Worm (Caenorhabditis elegans) whole organism, mixed stage, embryonic: ENCODE data around the gene T01G6.1.

Experiments used
- M03D4.4 ChIP-seq: sonication (generic microtip); optimal IDR thresholded peaks from 2 replicates; lab custom pipeline; 2017; ENCODE audit warnings: mild to moderate bottlenecking, missing genetic modification characterization, missing compliant biosample characterization
- bed-3 ChIP-seq: fragments of 200-800 bp; sonication (Bioruptor generic); optimal IDR thresholded peaks from 3 replicates; lab custom pipeline; 2018; ENCODE audit warnings: mild to moderate bottlenecking, missing genetic modification characterization, moderate library complexity, missing compliant biosample characterization
- blmp-1 ChIP-seq: fragments of 150-350 bp; optimal IDR thresholded peaks from 2 replicates; lab custom pipeline; 2014; ENCODE audit warnings: missing biosample characterization, missing genetic modification characterization
- ceh-43 ChIP-seq: fragments of 200-800 bp; sonication (Bioruptor generic); optimal IDR thresholded peaks from 2 replicates; lab custom pipeline; 2018; ENCODE audit warnings: mild to moderate bottlenecking, missing genetic modification characterization, moderate library complexity, missing compliant biosample characterization
- ceh-83 ChIP-seq: fragments of 200-800 bp; sonication (Bioruptor generic); optimal IDR thresholded peaks from 2 replicates; lab custom pipeline; 2018; ENCODE audit warnings: mild to moderate bottlenecking, missing genetic modification characterization, missing compliant biosample characterization
- ces-1 ChIP-seq: fragments of 150-350 bp; optimal IDR thresholded peaks from 2 replicates; lab custom pipeline; 2014; ENCODE audit warnings: missing biosample characterization, missing genetic modification reagents, missing genetic modification characterization
- cnd-1 ChIP-seq: fragments of 200-800 bp; sonication (Bioruptor generic); optimal IDR thresholded peaks from 2 replicates; lab custom pipeline; 2018; ENCODE audit warnings: mild to moderate bottlenecking, missing genetic modification characterization, missing compliant biosample characterization
- drap-1 ChIP-seq: fragments of 200-800 bp; sonication (Bioruptor generic); optimal IDR thresholded peaks from 3 replicates; lab custom pipeline; 2018; ENCODE audit warnings: mild to moderate bottlenecking, missing genetic modification characterization, missing compliant biosample characterization
- elt-1 ChIP-seq: sonication (generic microtip); optimal IDR thresholded peaks from 2 replicates; lab custom pipeline; 2017; ENCODE audit warnings: missing genetic modification characterization, mild to moderate bottlenecking, missing compliant biosample characterization, antibody characterized with exemption, moderate library complexity, borderline replicate concordance; ENCODE audit not compliant: insufficient read depth
- flh-1 ChIP-seq: fragments of 200-800 bp; sonication (Bioruptor generic); optimal IDR thresholded peaks from 2 replicates; lab custom pipeline; 2018; ENCODE audit warnings: mild to moderate bottlenecking, missing genetic modification characterization, moderate library complexity, missing compliant biosample characterization
- ham-2 ChIP-seq: fragments of 200-800 bp; sonication (Bioruptor generic); optimal IDR thresholded peaks from 2 replicates; lab custom pipeline; 2018; ENCODE audit warnings: mild to moderate bottlenecking, missing genetic modification characterization, missing compliant biosample characterization
- hlh-1 ChIP-seq: fragments of 150-350 bp; optimal IDR thresholded peaks from 2 replicates; lab custom pipeline; 2014; ENCODE audit warnings: missing biosample characterization, missing genetic modification reagents, missing genetic modification characterization
- lin-13 ChIP-seq: fragments of 150-350 bp; optimal IDR thresholded peaks from 2 replicates; lab custom pipeline; 2014; ENCODE audit warnings: missing biosample characterization, missing genetic modification characterization
- lin-32 ChIP-seq: fragments of 200-800 bp; sonication (Bioruptor generic); optimal IDR thresholded peaks from 2 replicates; lab custom pipeline; 2018; ENCODE audit warnings: mild to moderate bottlenecking, missing genetic modification characterization, missing compliant biosample characterization
- lsy-2 ChIP-seq: fragments of 150-350 bp; optimal IDR thresholded peaks from 2 replicates; lab custom pipeline; 2014; ENCODE audit warnings: missing biosample characterization, missing genetic modification characterization
- mab-5 ChIP-seq: fragments of 150-350 bp; optimal IDR thresholded peaks from 2 replicates; lab custom pipeline; 2014; ENCODE audit warnings: missing biosample characterization, missing genetic modification characterization
- mep-1 ChIP-seq: fragments of 150-350 bp; optimal IDR thresholded peaks from 2 replicates; lab custom pipeline; 2017; ENCODE audit warnings: missing biosample characterization, missing genetic modification reagents, missing genetic modification characterization, inconsistent platforms
- nhr-12 ChIP-seq: fragments of 150-350 bp; optimal IDR thresholded peaks from 2 replicates; lab custom pipeline; 2014; ENCODE audit warnings: missing biosample characterization, missing genetic modification characterization
- nhr-2 ChIP-seq: fragments of 150-350 bp; optimal IDR thresholded peaks from 2 replicates; lab custom pipeline; 2014; ENCODE audit warnings: missing biosample characterization, missing genetic modification characterization
- nhr-237 ChIP-seq: fragments of 150-350 bp; optimal IDR thresholded peaks from 2 replicates; lab custom pipeline; 2014; ENCODE audit warnings: missing biosample characterization, missing genetic modification characterization
- pha-4 ChIP-seq: fragments of 150-350 bp; optimal IDR thresholded peaks from 2 replicates; lab custom pipeline; 2018; ENCODE audit warnings: missing biosample characterization, missing genetic modification reagents, missing genetic modification characterization
- sem-2 ChIP-seq: fragments of 200-800 bp; sonication (Bioruptor generic); optimal IDR thresholded peaks from 2 replicates; lab custom pipeline; 2018; ENCODE audit warnings: mild to moderate bottlenecking, missing genetic modification characterization, missing compliant biosample characterization
- snpc-4 ChIP-seq: fragments of 150-350 bp; optimal IDR thresholded peaks from 2 replicates; lab custom pipeline; 2014; ENCODE audit warnings: missing biosample characterization, missing genetic modification characterization
- sptf-1 ChIP-seq: sonication (generic microtip); optimal IDR thresholded peaks from 2 replicates; lab custom pipeline; 2017; ENCODE audit warnings: mild to moderate bottlenecking, missing genetic modification characterization, moderate library complexity, missing compliant biosample characterization
- tbx-8 ChIP-seq: fragments of 200-800 bp; sonication (Bioruptor generic); optimal IDR thresholded peaks from 2 replicates; lab custom pipeline; 2018; ENCODE audit warnings: mild to moderate bottlenecking, missing genetic modification characterization, moderate library complexity, missing compliant biosample characterization
- unc-120 ChIP-seq: sonication (generic microtip); optimal IDR thresholded peaks from 2 replicates; lab custom pipeline; 2017; ENCODE audit warnings: missing genetic modification characterization, missing compliant biosample characterization; ENCODE audit not compliant: poor library complexity, severe bottlenecking
- unc-39 ChIP-seq: fragments of 150-350 bp; optimal IDR thresholded peaks from 2 replicates; lab custom pipeline; 2014; ENCODE audit warnings: missing biosample characterization, missing genetic modification characterization
- unc-62 ChIP-seq: fragments of 150-350 bp; optimal IDR thresholded peaks from 2 replicates; lab custom pipeline; 2014; ENCODE audit warnings: missing biosample characterization, missing genetic modification reagents, missing genetic modification characterization
- zip-8 ChIP-seq: fragments of 150-350 bp; optimal IDR thresholded peaks from 2 replicates; lab custom pipeline; 2014; ENCODE audit warnings: missing biosample characterization, missing genetic modification characterization
- ztf-11 ChIP-seq: fragments of 150-350 bp; optimal IDR thresholded peaks from 2 replicates; lab custom pipeline; 2014; ENCODE audit warnings: missing biosample characterization, missing genetic modification characterization

Gene T01G6.1

ce11 chrV:457839-458238, 39.7 kb upstream of the T01G6.1 start:
- TF ChIP-seq unc-39 (tag; lab: Kevin White, UChicago) (no peak), ztf-11 (no peak), M03D4.4 (tag; lab: Kevin White, UChicago) (no peak), nhr-12 (no peak), drap-1 (GFP tag; lab: Kevin White, UChicago) (no peak), nhr-237 (tag; lab: Kevin White, UChicago) (no peak), cnd-1 (tag; lab: Kevin White, UChicago) (no peak), blmp-1 (tag; lab: Kevin White, UChicago) (no peak), ham-2 (no peak), lsy-2 (tag; lab: Kevin White, UChicago) (no peak), tbx-8 (GFP tag; lab: Kevin White, UChicago) (no peak), zip-8 (no peak), hlh-1 (tag; lab: Kevin White, UChicago) (no peak)

ce11 chrV:459464-459863, 38.0 kb upstream of the T01G6.1 start, which contains the start of gene nhr-203:
Gene nhr-203 (plus strand): TSS chrV:459795.
- TF ChIP-seq sem-2 (no peak), drap-1 (GFP tag; lab: Kevin White, UChicago) (no peak), lin-32 (no peak), unc-120 (tag; lab: Kevin White, UChicago) (no peak), lsy-2 (tag; lab: Kevin White, UChicago) (no peak), ceh-43 (GFP tag; lab: Kevin White, UChicago) (no peak), sptf-1 (tag; lab: Kevin White, UChicago) (no peak), lin-13 (tag; lab: Kevin White, UChicago) (no peak), bed-3 (no peak), flh-1 (no peak), unc-62 (GFP tag; lab: Kevin White, UChicago) (no peak), ztf-11 (no peak), mep-1 (tag; lab: Kevin White, UChicago) (no peak), unc-39 (tag; lab: Kevin White, UChicago) (no peak), zip-8 (no peak), ces-1 (GFP tag; lab: Kevin White, UChicago) (no peak), blmp-1 (tag; lab: Kevin White, UChicago) (no peak)

DNA sequence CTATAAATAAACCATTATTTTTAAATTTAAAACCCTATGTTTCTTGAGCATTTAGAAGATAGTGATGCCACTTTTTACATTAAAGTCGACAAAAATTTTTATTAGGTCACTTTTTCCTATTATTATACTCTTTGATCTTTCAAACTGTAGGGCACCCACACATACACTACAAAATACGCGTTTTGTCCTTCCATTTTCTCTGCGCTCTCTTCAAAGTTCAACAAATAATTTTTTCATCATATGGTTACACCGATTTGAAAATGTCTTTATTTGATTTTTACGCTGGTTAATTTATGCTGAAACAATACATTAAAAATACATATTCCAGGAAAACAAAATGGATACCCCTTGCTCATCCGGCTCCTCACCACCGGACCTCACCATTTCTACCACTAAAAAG, 35.2 kb upstream of the T01G6.1 start, which contains the start of gene nhr-202:
Gene nhr-202, plus strand, starts transcription at position 326 of the 400 bp plus-strand sequence.
- TF ChIP-seq tbx-8 (GFP tag; lab: Kevin White, UChicago) (no peak), pha-4 (tag; lab: Kevin White, UChicago) (no peak), lin-13 (tag; lab: Kevin White, UChicago) (no peak), drap-1 (GFP tag; lab: Kevin White, UChicago) (no peak), zip-8 (no peak), unc-39 (tag; lab: Kevin White, UChicago) (no peak), ceh-83 (no peak), mep-1 (tag; lab: Kevin White, UChicago) (no peak), ztf-11 (no peak), unc-62 (GFP tag; lab: Kevin White, UChicago) (no peak), snpc-4 (tag; lab: Kevin White, UChicago) (no peak), sem-2 (no peak), lin-32 (no peak), sptf-1 (tag; lab: Kevin White, UChicago) (no peak), nhr-2 (no peak)

DNA sequence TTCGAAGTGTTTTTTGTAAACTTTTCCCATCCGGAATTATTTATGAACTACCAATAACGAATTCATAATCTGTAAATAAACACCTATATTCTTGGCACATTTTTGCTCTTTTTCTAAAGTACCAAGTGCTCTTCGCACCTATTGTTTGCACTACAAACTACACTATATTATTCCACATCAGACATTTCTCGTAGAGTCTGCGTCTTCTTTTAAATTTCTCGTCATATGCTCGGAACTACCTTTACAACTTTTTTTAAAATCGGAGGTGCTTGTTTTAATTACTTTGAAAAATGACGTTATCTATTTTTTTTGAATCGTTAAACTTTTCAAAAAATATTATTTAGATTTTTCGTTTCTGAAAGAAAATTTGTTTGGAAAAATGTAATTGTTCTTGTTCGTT, 32.7 kb upstream of the T01G6.1 start, which contains the start of gene nhr-201:
Gene nhr-201, plus strand, starts transcription at position 29 of the 400 bp plus-strand sequence.
- no peak for TF ChIP-seq tbx-8 (GFP tag; lab: Kevin White, UChicago)
- TF ChIP-seq hlh-1 (tag; lab: Kevin White, UChicago), result no peak
- no peak for TF ChIP-seq sptf-1 (tag; lab: Kevin White, UChicago)
- TF ChIP-seq elt-1 (tag; lab: Kevin White, UChicago), result no peak
- no peak for TF ChIP-seq M03D4.4 (tag; lab: Kevin White, UChicago)
- TF ChIP-seq ztf-11, result no peak
- TF ChIP-seq mep-1 (tag; lab: Kevin White, UChicago), result no peak
- TF ChIP-seq ham-2, result no peak

DNA sequence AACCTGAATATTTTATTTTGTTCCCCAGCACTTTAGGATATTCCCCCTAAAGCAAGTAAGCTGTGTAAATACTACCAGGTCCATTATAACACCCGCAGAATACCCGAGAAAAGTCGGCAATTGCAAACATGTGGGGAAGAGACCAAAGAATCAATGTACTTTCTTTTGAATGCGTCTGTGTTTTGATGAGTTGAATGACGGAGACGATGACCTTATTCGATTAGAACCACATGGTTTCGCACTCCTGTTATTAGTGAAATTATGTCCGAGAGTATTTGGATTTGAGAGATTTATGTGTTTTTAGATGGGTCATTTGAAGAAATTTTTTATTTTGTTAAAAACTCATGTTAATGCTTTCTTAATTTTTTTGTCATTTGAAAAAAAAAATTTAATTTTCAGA, 32.1 kb upstream of the T01G6.1 start:
- TF ChIP-seq ceh-43 (GFP tag; lab: Kevin White, UChicago) (no peak), ztf-11 (no peak), bed-3 (no peak), hlh-1 (tag; lab: Kevin White, UChicago) (no peak), mab-5 (tag; lab: Kevin White, UChicago) (no peak)
- TF ChIP-seq, all 35 proteins: peak for 0
